Worm (Caenorhabditis elegans): Measurements from ENCODE around the gene ttbk-2.1.

DNA sequence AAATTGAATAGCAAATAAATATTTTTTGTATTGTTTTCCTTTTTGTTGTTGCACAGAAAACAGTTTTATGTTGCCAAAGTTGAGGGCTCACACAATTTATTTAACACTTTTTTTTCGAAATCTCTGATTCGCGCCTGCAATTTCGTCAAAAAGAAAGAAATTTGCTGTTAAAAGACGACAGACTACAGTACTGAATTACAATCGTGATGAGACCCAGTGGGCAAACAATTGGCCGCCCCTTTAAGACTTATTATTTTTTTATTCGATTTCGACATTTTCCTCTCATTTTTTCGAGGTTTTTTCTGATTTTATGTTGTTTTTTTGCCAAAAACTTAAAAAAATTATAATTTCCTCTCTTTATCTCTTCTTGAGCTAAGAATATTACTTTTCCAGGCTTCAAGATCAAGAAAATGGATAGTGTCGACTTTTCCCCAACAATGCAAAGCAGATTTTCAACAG is 15.7 kb downstream of the ttbk-2.1 start, which contains the start of gene slfl-4:
- no peak for TF ChIP-seq unc-62 (GFP tag; optimal IDR thresholded peaks at IDR 0.05 in 1 of 2)
- TF ChIP-seq unc-62 (tag; optimal IDR thresholded peaks at IDR 0.05) = no peak
- TF ChIP-seq snpc-4 (tag; optimal IDR thresholded peaks at IDR 0.05) = no peak
- no peak for TF ChIP-seq F49E8.2 (tag; optimal IDR thresholded peaks at IDR 0.05; ENCODE audit: borderline replicate concordance)

Measured in whole organism, L4 larva.